Fruit fly (Drosophila melanogaster) whole organism, embryonic: ENCODE results near the gene Rtc1.

ENCODE experiments used
- Atf3 ChIP-seq: fragments of 200-800 bp; sonication (Bioruptor generic); optimal IDR thresholded peaks from 3 replicates; lab custom pipeline; 2016; ENCODE audit warnings: missing biosample characterization, missing genetic modification characterization
- CG10267 ChIP-seq: fragments of 200-800 bp; sonication (Bioruptor generic); optimal IDR thresholded peaks from 2 replicates; lab custom pipeline; 2018; ENCODE audit warnings: missing biosample characterization, mild to moderate bottlenecking, missing genetic modification characterization, moderate library complexity
- CG12219 ChIP-seq: fragments of 200-800 bp; sonication (Bioruptor generic); optimal IDR thresholded peaks from 3 replicates; lab custom pipeline; 2018; ENCODE audit warnings: missing biosample characterization, mild to moderate bottlenecking, missing genetic modification characterization
- CG13296 ChIP-seq: fragments of 200-800 bp; sonication (Bioruptor generic); optimal IDR thresholded peaks from 3 replicates; lab custom pipeline; 2018; ENCODE audit warnings: missing biosample characterization, mild to moderate bottlenecking, missing genetic modification characterization
- CG14667 ChIP-seq: fragments of 200-800 bp; sonication (Bioruptor generic); IDR thresholded peaks from 2 replicates; pipeline ENCODE4 v1.3.6; 2022; ENCODE audit warnings: missing biosample characterization, missing genetic modification characterization
- CG17359 ChIP-seq: fragments of 200-800 bp; sonication (Bioruptor generic); optimal IDR thresholded peaks from 3 replicates; lab custom pipeline; 2018; ENCODE audit warnings: missing biosample characterization, mild to moderate bottlenecking, missing genetic modification characterization, moderate library complexity
- CG17612 ChIP-seq: fragments of 200-800 bp; sonication (Bioruptor generic); IDR thresholded peaks from 2 replicates; pipeline ENCODE4 v1.3.6; 2022; ENCODE audit warnings: missing biosample characterization, missing genetic modification characterization
- CG1792 ChIP-seq: fragments of 200-800 bp; sonication (Bioruptor generic); optimal IDR thresholded peaks from 2 replicates; lab custom pipeline; 2016; ENCODE audit warnings: missing biosample characterization, missing genetic modification characterization
- CG18619 ChIP-seq: fragments of 200-800 bp; sonication (Bioruptor generic); optimal IDR thresholded peaks from 3 replicates; lab custom pipeline; 2017; ENCODE audit warnings: missing biosample characterization, mild to moderate bottlenecking, missing genetic modification characterization
- CG2712 ChIP-seq: fragments of 200-800 bp; optimal IDR thresholded peaks from 3 replicates; lab custom pipeline; 2019; ENCODE audit warnings: missing biosample characterization, mild to moderate bottlenecking, missing genetic modification characterization, moderate library complexity
- CG30403 ChIP-seq: fragments of 200-800 bp; sonication (Bioruptor generic); optimal IDR thresholded peaks from 3 replicates; lab custom pipeline; 2016; ENCODE audit warnings: missing biosample characterization, missing genetic modification characterization
- CG3065 ChIP-seq: fragments of 200-800 bp; sonication (Bioruptor generic); optimal IDR thresholded peaks from 2 replicates; lab custom pipeline; 2016; ENCODE audit warnings: missing biosample characterization, missing genetic modification characterization
- CG33213 ChIP-seq: fragments of 200-800 bp; sonication (Bioruptor generic); optimal IDR thresholded peaks from 3 replicates; lab custom pipeline; 2016; ENCODE audit warnings: missing biosample characterization, missing genetic modification characterization
- CG4328 ChIP-seq: fragments of 200-800 bp; sonication (Bioruptor generic); optimal IDR thresholded peaks from 3 replicates; lab custom pipeline; 2017; ENCODE audit warnings: missing biosample characterization, missing genetic modification reagents, missing genetic modification characterization
- CG4424 ChIP-seq: fragments of 200-800 bp; sonication (Bioruptor generic); optimal IDR thresholded peaks from 3 replicates; lab custom pipeline; 2016; ENCODE audit warnings: missing biosample characterization, missing genetic modification characterization
- CG6813 ChIP-seq: fragments of 200-800 bp; sonication (Bioruptor generic); optimal IDR thresholded peaks from 2 replicates; lab custom pipeline; 2017; ENCODE audit warnings: missing biosample characterization, missing genetic modification characterization, mild to moderate bottlenecking, moderate library complexity, missing genetic modification reagents
- CG8281 ChIP-seq: fragments of 200-800 bp; sonication (Bioruptor generic); optimal IDR thresholded peaks from 2 replicates; lab custom pipeline; 2018; ENCODE audit warnings: missing biosample characterization, mild to moderate bottlenecking, missing genetic modification characterization, moderate library complexity
- D ChIP-seq, 2 experiments: fragments of 200-800 bp in 1 of 2; fragments of >200 bp in 1 of 2; sonication (Bioruptor generic) in 1 of 2; optimal IDR thresholded peaks; 2 replicates in 1 of 2; 3 replicates in 1 of 2; lab custom pipeline; 2017; ENCODE audit warnings: mild to moderate bottlenecking in 1 of 2, missing biosample characterization in 1 of 2, missing genetic modification characterization in 1 of 2, missing genetic modification reagents in 1 of 2
- Drgx ChIP-seq: fragments of 200-800 bp; sonication (Bioruptor generic); IDR thresholded peaks from 2 replicates; pipeline ENCODE4 v1.3.6; 2022; ENCODE audit warnings: missing biosample characterization, missing genetic modification characterization
- Elba2 ChIP-seq: fragments of 200-800 bp; sonication (Bioruptor generic); optimal IDR thresholded peaks from 3 replicates; lab custom pipeline; 2016; ENCODE audit warnings: missing biosample characterization, missing genetic modification characterization
- Ets65A ChIP-seq: fragments of 200-800 bp; sonication (Bioruptor generic); peaks from one replicate; lab custom pipeline; 2016; ENCODE audit warnings: missing biosample characterization, missing genetic modification characterization
- Gug ChIP-seq: fragments of 200-800 bp; sonication (Bioruptor generic); IDR thresholded peaks from 4 replicates; pipeline ENCODE4 v1.3.6; 2022; ENCODE audit warnings: missing biosample characterization, missing genetic modification characterization
- HLH54F ChIP-seq: fragments of 200-800 bp; sonication (Bioruptor generic); optimal IDR thresholded peaks from 3 replicates; lab custom pipeline; 2016; ENCODE audit warnings: missing biosample characterization, missing genetic modification characterization
- Hand ChIP-seq: fragments of 200-800 bp; sonication (Bioruptor generic); optimal IDR thresholded peaks from 2 replicates; lab custom pipeline; 2017; ENCODE audit warnings: mild to moderate bottlenecking, missing biosample characterization, missing genetic modification reagents, missing genetic modification characterization
- Hr51 ChIP-seq, 2 experiments: fragments of 200-800 bp; sonication (Bioruptor generic); optimal IDR thresholded peaks; 2 replicates in 1 of 2; 3 replicates in 1 of 2; lab custom pipeline; 2016 to 2018; ENCODE audit warnings: missing biosample characterization in 2 of 2, missing genetic modification characterization in 2 of 2, mild to moderate bottlenecking in 1 of 2, moderate library complexity in 1 of 2
- Hr78 ChIP-seq, 2 experiments: fragments of 200-800 bp in 1 of 2; fragments of >200 bp in 1 of 2; sonication (Bioruptor generic) in 1 of 2; optimal IDR thresholded peaks; 2 replicates each; lab custom pipeline; 2017 to 2019; ENCODE audit warnings: missing biosample characterization in 2 of 2, missing genetic modification characterization in 2 of 2, mild to moderate bottlenecking in 1 of 2, moderate library complexity in 1 of 2
- Lpt ChIP-seq: fragments of >200 bp; optimal IDR thresholded peaks from 2 replicates; lab custom pipeline; 2018; ENCODE audit warnings: missing biosample characterization, missing genetic modification characterization
- NFAT ChIP-seq: fragments of 200-800 bp; sonication (Bioruptor generic); IDR thresholded peaks from 2 replicates; pipeline ENCODE4 v1.3.6; 2022; ENCODE audit warnings: missing biosample characterization, missing genetic modification characterization
- NfI ChIP-seq: fragments of 200-800 bp; sonication (Bioruptor generic); optimal IDR thresholded peaks from 3 replicates; lab custom pipeline; 2018; ENCODE audit warnings: missing biosample characterization, mild to moderate bottlenecking, missing genetic modification characterization, moderate library complexity
- Poxn ChIP-seq: fragments of 200-800 bp; sonication (Bioruptor generic); IDR thresholded peaks from 2 replicates; pipeline ENCODE4 v1.3.6; 2022; ENCODE audit warnings: missing biosample characterization, missing genetic modification characterization
- cg ChIP-seq: fragments of 200-800 bp; sonication (Bioruptor generic); optimal IDR thresholded peaks from 3 replicates; lab custom pipeline; 2019; ENCODE audit warnings: missing biosample characterization, mild to moderate bottlenecking, missing genetic modification characterization, moderate library complexity
- crc ChIP-seq: fragments of 200-800 bp; sonication (Bioruptor generic); optimal IDR thresholded peaks from 2 replicates; lab custom pipeline; 2016; ENCODE audit warnings: missing biosample characterization, missing genetic modification characterization
- da ChIP-seq: fragments of 200-800 bp; sonication (Bioruptor generic); optimal IDR thresholded peaks from 2 replicates; lab custom pipeline; 2016; ENCODE audit warnings: missing biosample characterization, missing genetic modification characterization
- fd102C ChIP-seq: fragments of 200-800 bp; sonication (Bioruptor generic); optimal IDR thresholded peaks from 2 replicates; lab custom pipeline; 2018; ENCODE audit warnings: missing biosample characterization, mild to moderate bottlenecking, missing genetic modification characterization, moderate library complexity
- gcm ChIP-seq: fragments of 200-800 bp; sonication (Bioruptor generic); optimal IDR thresholded peaks from 2 replicates; lab custom pipeline; 2019; ENCODE audit warnings: missing biosample characterization, mild to moderate bottlenecking, missing genetic modification characterization, moderate library complexity
- lov ChIP-seq, 2 experiments: fragments of 200-800 bp in 1 of 2; fragments of >200 bp in 1 of 2; sonication (Bioruptor generic) in 1 of 2; IDR thresholded peaks in 1 of 2; optimal IDR thresholded peaks in 1 of 2; 2 replicates in 1 of 2; 3 replicates in 1 of 2; pipeline versions ENCODE4 v1.3.6 to Lab custom; 2017 to 2022; ENCODE audit warnings: missing biosample characterization in 1 of 2, missing genetic modification characterization in 1 of 2
- nmo ChIP-seq: fragments of 200-800 bp; sonication (Bioruptor generic); optimal IDR thresholded peaks from 2 replicates; lab custom pipeline; 2018; ENCODE audit warnings: missing biosample characterization, mild to moderate bottlenecking, missing genetic modification characterization, moderate library complexity
- p53 ChIP-seq: fragments of 200-800 bp; sonication (Bioruptor generic); optimal IDR thresholded peaks from 2 replicates; lab custom pipeline; 2016; ENCODE audit warnings: missing biosample characterization, missing genetic modification characterization
- ranshi ChIP-seq: fragments of 200-800 bp; sonication (Bioruptor generic); IDR thresholded peaks from 2 replicates; pipeline ENCODE4 v1.3.6; 2022; ENCODE audit warnings: missing biosample characterization, missing genetic modification characterization
- sc ChIP-seq, 3 experiments: fragments of >200 bp in 2 of 3; fragments of 200-800 bp in 1 of 3; sonication (Bioruptor generic) in 1 of 3; optimal IDR thresholded peaks; 2 replicates in 2 of 3; 3 replicates in 1 of 3; lab custom pipeline; 2017; ENCODE audit warnings: mild to moderate bottlenecking in 1 of 3, missing biosample characterization in 1 of 3, missing genetic modification characterization in 1 of 3, missing genetic modification reagents in 1 of 3
- sd ChIP-seq: fragments of 200-800 bp; sonication (Bioruptor generic); optimal IDR thresholded peaks from 3 replicates; lab custom pipeline; 2018; ENCODE audit warnings: missing biosample characterization, mild to moderate bottlenecking, missing genetic modification characterization, moderate library complexity
- sens ChIP-seq: fragments of 200-800 bp; sonication (Bioruptor generic); peaks from one replicate; lab custom pipeline; 2016; ENCODE audit warnings: missing biosample characterization, missing genetic modification characterization
- seq ChIP-seq: fragments of 200-800 bp; sonication (Bioruptor generic); IDR thresholded peaks from 2 replicates; pipeline ENCODE4 v1.3.6; 2022; ENCODE audit warnings: missing biosample characterization, missing genetic modification characterization
- sim ChIP-seq: fragments of 200-800 bp; sonication (Bioruptor generic); IDR thresholded peaks from 2 replicates; pipeline ENCODE4 v1.3.6; 2022; ENCODE audit warnings: missing biosample characterization, missing genetic modification characterization
- slbo ChIP-seq: fragments of 200-800 bp; sonication (Bioruptor generic); IDR thresholded peaks from 2 replicates; pipeline ENCODE4 v1.3.6; 2022; ENCODE audit warnings: missing biosample characterization, missing genetic modification characterization
- slou ChIP-seq: fragments of 200-800 bp; sonication (Bioruptor generic); optimal IDR thresholded peaks from 3 replicates; lab custom pipeline; 2016; ENCODE audit warnings: missing biosample characterization, missing genetic modification characterization
- unc-4 ChIP-seq: fragments of 200-800 bp; sonication (Bioruptor generic); IDR thresholded peaks from 2 replicates; pipeline ENCODE4 v1.3.6; 2022; ENCODE audit warnings: missing biosample characterization, missing genetic modification characterization; ENCODE audit not compliant: partially characterized antibody
- z ChIP-seq: fragments of 200-800 bp; sonication (Bioruptor generic); IDR thresholded peaks from 3 replicates; pipeline ENCODE4 v1.3.6; 2022; ENCODE audit warnings: missing biosample characterization, missing genetic modification characterization
- zf30C ChIP-seq: fragments of 200-800 bp; sonication (Bioruptor generic); optimal IDR thresholded peaks from 3 replicates; lab custom pipeline; 2018; ENCODE audit warnings: missing biosample characterization, mild to moderate bottlenecking, missing genetic modification characterization

The Rtc1 gene

dm6 chrX:13756776-13757312 is at the start of gene Rtc1, which contains the start of gene CG32625 (continued):
- TF ChIP-seq CG13296 (GFP tag; lab: Kevin White, UChicago): peak; percentile 37
- TF ChIP-seq Atf3: no peak
- TF ChIP-seq CG18619 (GFP tag; lab: Kevin White, UChicago): no peak
- TF ChIP-seq NFAT: no peak
- TF ChIP-seq CG2712: peak; percentile 67
- no peak for TF ChIP-seq Ets65A (GFP tag; lab: Kevin White, UChicago)
- TF ChIP-seq NfI (GFP tag; lab: Kevin White, UChicago): peak; percentile 40
- peak; percentile 64 for TF ChIP-seq CG30403 (GFP tag; lab: Kevin White, UChicago)
- TF ChIP-seq sc (optimal IDR thresholded peaks at IDR 0.05; lab: Kevin White, UChicago): no peak
- TF ChIP-seq sc (GFP tag; optimal IDR thresholded peaks at IDR 0.05; lab: Kevin White, UChicago): no peak
- TF ChIP-seq da (GFP tag; lab: Kevin White, UChicago): no peak
- no peak for TF ChIP-seq HLH54F (GFP tag; lab: Kevin White, UChicago)
- TF ChIP-seq ranshi: 0 out of 2 replicates have a peak, but pooled peaks have one; percentile 4
- no peak for TF ChIP-seq Lpt (GFP tag; lab: Kevin White, UChicago)
- TF ChIP-seq fd102C: no peak
- TF ChIP-seq CG17612 (GFP tag; lab: Robert Waterston, UW): no peak
- no peak for TF ChIP-seq CG6813 (GFP tag; lab: Kevin White, UChicago)
- TF ChIP-seq unc-4: peak; percentile 67
- no peak for TF ChIP-seq z (GFP tag; lab: Robert Waterston, UW)
- TF ChIP-seq Hr78 (GFP tag; optimal IDR thresholded peaks at IDR 0.05; lab: Kevin White, UChicago): no peak
- no peak for TF ChIP-seq Drgx (GFP tag; lab: Robert Waterston, UW)
- peak; percentile 68 for TF ChIP-seq sd (tag; lab: Kevin White, UChicago)
- no peak for TF ChIP-seq lov (optimal IDR thresholded peaks at IDR 0.05; lab: Kevin White, UChicago)
- no peak for TF ChIP-seq lov (GFP tag; IDR thresholded peaks at IDR 0.05; lab: Robert Waterston, UW)
- peak in 1 of 2 experiments; percentile 67 for TF ChIP-seq Hr51 (GFP tag; optimal IDR thresholded peaks at IDR 0.05; lab: Kevin White, UChicago)
- TF ChIP-seq slou (GFP tag; lab: Kevin White, UChicago): no peak
- peak; percentile 19 for TF ChIP-seq Hand
- TF ChIP-seq Gug (GFP tag; lab: Robert Waterston, UW): no peak
- TF ChIP-seq Elba2: no peak
- peak; percentile 5 for TF ChIP-seq CG4328
- TF ChIP-seq CG17359 (tag; lab: Kevin White, UChicago): peak; percentile 51
- TF ChIP-seq zf30C: no peak
- no peak for TF ChIP-seq sim (GFP tag; lab: Robert Waterston, UW)
- 0 out of 2 replicates have a peak, but pooled peaks have one; percentile 13 for TF ChIP-seq CG14667 (GFP tag; lab: Robert Waterston, UW)
- TF ChIP-seq Poxn (GFP tag; lab: Robert Waterston, UW): no peak
- peak; percentile 35 for TF ChIP-seq gcm (GFP tag; lab: Kevin White, UChicago)
- no peak for TF ChIP-seq CG33213 (GFP tag; lab: Kevin White, UChicago)
- no peak for TF ChIP-seq CG3065 (GFP tag; lab: Kevin White, UChicago)
- TF ChIP-seq nmo (GFP tag; lab: Kevin White, UChicago): peak; percentile 63
- TF ChIP-seq slbo (GFP tag; lab: Robert Waterston, UW): peak; percentile 73
- no peak for TF ChIP-seq sens (GFP tag; lab: Kevin White, UChicago)
- peak; percentile 47 for TF ChIP-seq CG4424 (GFP tag; lab: Kevin White, UChicago)
- TF ChIP-seq CG1792 (GFP tag; lab: Kevin White, UChicago): no peak
- no peak for TF ChIP-seq seq
- TF ChIP-seq CG10267: peak; percentile 66
- no peak for TF ChIP-seq p53 (GFP tag; lab: Kevin White, UChicago)
- TF ChIP-seq CG12219 (GFP tag; lab: Kevin White, UChicago): no peak
- no peak for TF ChIP-seq CG8281 (tag; lab: Kevin White, UChicago)
- no peak for TF ChIP-seq crc (GFP tag; lab: Kevin White, UChicago)
- no peak for TF ChIP-seq D (optimal IDR thresholded peaks at IDR 0.05; lab: Kevin White, UChicago)
- TF ChIP-seq D (GFP tag; optimal IDR thresholded peaks at IDR 0.05; lab: Kevin White, UChicago): no peak
- TF ChIP-seq cg (GFP tag; lab: Kevin White, UChicago): no peak
